Worm (Caenorhabditis elegans): ENCODE results near the gene vha-12.

vha-12 gene

ce11 chrX:4190537-4191144, at the start of gene vha-12:
TSS of gene vha-12 (plus strand) at chrX:4191094.
- TF ChIP-seq ztf-4 (tag; optimal IDR thresholded peaks at IDR 0.05) = peak; percentile 33
- no peak for TF ChIP-seq ceh-16 (tag; optimal IDR thresholded peaks at IDR 0.05)
- TF ChIP-seq mml-1 (tag; optimal IDR thresholded peaks at IDR 0.05) = no peak
- TF ChIP-seq pqm-1 (tag; optimal IDR thresholded peaks at IDR 0.05) = peak; percentile 93
- TF ChIP-seq nhr-23 (tag; optimal IDR thresholded peaks at IDR 0.05) = peak; percentile 98
- TF ChIP-seq mdl-1 (tag; optimal IDR thresholded peaks at IDR 0.05) = peak; percentile 19
- TF ChIP-seq pha-4 (tag; optimal IDR thresholded peaks at IDR 0.05) = peak; percentile 93
- no peak for TF ChIP-seq nhr-77 (tag; optimal IDR thresholded peaks at IDR 0.05)
- TF ChIP-seq skn-1 (tag; optimal IDR thresholded peaks at IDR 0.05) = peak; percentile 68
- no peak for TF ChIP-seq sea-2 (GFP tag; optimal IDR thresholded peaks at IDR 0.05)
- TF ChIP-seq ztf-11 (tag; optimal IDR thresholded peaks at IDR 0.05) = no peak
- TF ChIP-seq jun-1 (tag; optimal IDR thresholded peaks at IDR 0.05) = peak; percentile 93
- TF ChIP-seq ceh-82 (tag; optimal IDR thresholded peaks at IDR 0.05) = peak; percentile 55
- no peak for TF ChIP-seq elt-1 (tag; optimal IDR thresholded peaks at IDR 0.05)
- peak; percentile 83 for TF ChIP-seq hmg-11 (tag; optimal IDR thresholded peaks at IDR 0.05)
- no peak for TF ChIP-seq unc-39 (tag; optimal IDR thresholded peaks at IDR 0.05)
- TF ChIP-seq egl-5 (tag; optimal IDR thresholded peaks at IDR 0.05) = peak; percentile 75
- peak; percentile 72 for TF ChIP-seq lsy-12 (tag; optimal IDR thresholded peaks at IDR 0.05)
- TF ChIP-seq daf-12 (tag; optimal IDR thresholded peaks at IDR 0.05) = no peak
- peak; percentile 58 for TF ChIP-seq tbx-2 (tag; optimal IDR thresholded peaks at IDR 0.05)
- peak; percentile 54 for TF ChIP-seq nhr-11 (tag; optimal IDR thresholded peaks at IDR 0.05)
- no peak for TF ChIP-seq nhr-12 (tag; optimal IDR thresholded peaks at IDR 0.05)
- TF ChIP-seq ceh-9 (tag; optimal IDR thresholded peaks at IDR 0.05) = no peak
- peak; percentile 86 for TF ChIP-seq nhr-43 (tag; optimal IDR thresholded peaks at IDR 0.05; ENCODE audit: poor library complexity, severe bottlenecking)
- peak in 1 of 3 experiments; percentile 74 for TF ChIP-seq elt-3 (tag; optimal IDR thresholded peaks at IDR 0.05)
- TF ChIP-seq ama-1 (optimal IDR thresholded peaks at IDR 0.05) = no peak
- TF ChIP-seq fkh-2 (tag; optimal IDR thresholded peaks at IDR 0.05) = no peak
- TF ChIP-seq eor-1 (tag; optimal IDR thresholded peaks at IDR 0.05) = peak in 1 of 2 experiments; percentile 3
- TF ChIP-seq elt-2 (tag; optimal IDR thresholded peaks at IDR 0.05) = peak; percentile 88
- TF ChIP-seq nhr-28 (tag; optimal IDR thresholded peaks at IDR 0.05) = no peak
- peak; percentile 48 for TF ChIP-seq zag-1 (tag; optimal IDR thresholded peaks at IDR 0.05)
- TF ChIP-seq R02D3.7 (tag; optimal IDR thresholded peaks at IDR 0.05) = peak; percentile 71
- peak; percentile 74 for TF ChIP-seq snpc-4 (tag; optimal IDR thresholded peaks at IDR 0.05)
- TF ChIP-seq lin-39 (tag; optimal IDR thresholded peaks at IDR 0.05) = peak; percentile 89
- peak; percentile 94 for TF ChIP-seq nfya-1 (tag; optimal IDR thresholded peaks at IDR 0.05; ENCODE audit: insufficient read depth)
- peak; percentile 10 for TF ChIP-seq nhr-76 (tag; optimal IDR thresholded peaks at IDR 0.05)
- peak; percentile 88 for TF ChIP-seq lin-15B (tag; optimal IDR thresholded peaks at IDR 0.05)
- TF ChIP-seq nhr-25 (tag; optimal IDR thresholded peaks at IDR 0.05) = peak; percentile 97
- TF ChIP-seq aly-2 (tag; optimal IDR thresholded peaks at IDR 0.05) = no peak
- TF ChIP-seq egl-27 (tag; optimal IDR thresholded peaks at IDR 0.05) = peak; percentile 49
- TF ChIP-seq ceh-28 (tag; optimal IDR thresholded peaks at IDR 0.05) = peak; percentile 85
- TF ChIP-seq ZK546.5 (tag; optimal IDR thresholded peaks at IDR 0.05) = no peak
- peak; percentile 7 for TF ChIP-seq unc-62 (GFP tag; optimal IDR thresholded peaks at IDR 0.05)
- peak; percentile 59 for TF ChIP-seq fkh-10 (GFP tag; optimal IDR thresholded peaks at IDR 0.05)
- TF ChIP-seq nhr-237 (tag; optimal IDR thresholded peaks at IDR 0.05) = no peak
- TF ChIP-seq nhr-67 (tag; optimal IDR thresholded peaks at IDR 0.05) = no peak
- no peak for TF ChIP-seq fos-1 (tag; optimal IDR thresholded peaks at IDR 0.05)
